Worm (Caenorhabditis elegans): Measurements from ENCODE around the gene F18E3.11.

The F18E3.11 gene

DNA sequence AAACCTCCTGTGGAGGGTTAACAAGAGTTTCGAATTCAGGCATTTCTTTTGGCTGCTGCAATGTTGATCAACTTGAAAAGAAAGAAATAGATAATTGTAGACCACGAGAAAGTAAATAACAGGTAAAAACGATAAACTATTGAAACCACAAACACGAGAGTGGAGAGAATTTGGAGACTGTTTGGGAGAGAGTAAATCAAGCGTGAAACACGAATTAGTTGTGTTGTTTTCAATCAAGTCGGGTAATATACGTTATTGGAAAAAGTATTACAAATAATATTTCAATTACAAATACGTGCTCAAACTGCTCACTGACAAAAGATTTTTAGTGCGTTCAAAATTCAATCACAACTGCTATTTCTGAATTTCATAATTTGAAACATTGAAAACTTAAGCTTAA, 32.3 kb upstream of the F18E3.11 start, which contains the start of gene C03G6.17:
TSS of gene C03G6.17 (minus strand) at position 101 of the 400 bp plus-strand sequence.
- TF ChIP-seq unc-86 (tag; optimal IDR thresholded peaks at IDR 0.05) (no peak), sdc-2 (tag; optimal IDR thresholded peaks at IDR 0.05) (no peak), syd-9 (tag; optimal IDR thresholded peaks at IDR 0.05) (no peak), mec-3 (tag; optimal IDR thresholded peaks at IDR 0.05; ENCODE audit: borderline replicate concordance) (no peak), ceh-48 (tag; optimal IDR thresholded peaks at IDR 0.05) (no peak), ceh-2 (tag; optimal IDR thresholded peaks at IDR 0.05) (no peak), ref-2 (tag; optimal IDR thresholded peaks at IDR 0.05) (no peak), Y22D7AL.16 (tag; optimal IDR thresholded peaks at IDR 0.05) (no peak), ztf-16 (tag; optimal IDR thresholded peaks at IDR 0.05) (no peak), pha-4 (tag; optimal IDR thresholded peaks at IDR 0.05) (no peak), C38D4.7 (GFP tag; optimal IDR thresholded peaks at IDR 0.05) (no peak), gmeb-2 (tag; optimal IDR thresholded peaks at IDR 0.05) (no peak), tbx-7 (tag; optimal IDR thresholded peaks at IDR 0.05) (no peak), hlh-30 (tag; optimal IDR thresholded peaks at IDR 0.05; ENCODE audit: insufficient read depth) (no peak), ceh-34 (tag; optimal IDR thresholded peaks at IDR 0.05) (no peak)

DNA sequence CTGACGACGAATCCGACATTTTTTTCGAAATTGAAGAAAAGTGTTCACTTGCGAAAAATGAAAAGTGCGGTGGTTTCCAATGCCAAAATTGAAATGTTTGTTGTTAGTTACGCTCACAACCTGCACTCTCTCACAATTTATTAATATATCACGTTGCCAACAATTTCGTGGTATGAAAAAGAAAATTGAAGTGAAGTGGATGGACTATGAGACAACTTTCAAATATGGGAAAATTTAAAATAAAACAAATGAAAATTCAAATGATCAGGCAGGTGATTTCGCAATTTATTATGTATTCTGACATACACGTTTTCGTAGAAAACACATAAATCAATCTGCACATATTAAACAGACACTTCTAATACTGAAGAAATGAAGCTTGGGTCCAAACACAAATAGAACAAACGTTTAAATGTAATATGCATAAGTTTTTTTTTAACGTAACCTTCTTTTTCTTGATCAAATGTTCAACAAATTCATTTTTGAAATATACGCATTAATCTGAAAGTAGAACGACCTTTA, 27.2 kb upstream of the F18E3.11 start, which contains the start of gene srp-6:
TSS of gene srp-6 (minus strand) at position 51 of the 522 bp plus-strand sequence.
- no peak for TF ChIP-seq sox-2 (GFP tag; IDR thresholded peaks at IDR 0.05)
- no peak for TF ChIP-seq syd-9 (tag; optimal IDR thresholded peaks at IDR 0.05)
- no peak for TF ChIP-seq tbx-7 (tag; optimal IDR thresholded peaks at IDR 0.05)
- TF ChIP-seq pat-9 (tag; optimal IDR thresholded peaks at IDR 0.05) = no peak
- TF ChIP-seq ceh-31 (tag; optimal IDR thresholded peaks at IDR 0.05) = no peak
- TF ChIP-seq T23F11.4 (GFP tag; optimal IDR thresholded peaks at IDR 0.05) = no peak
- no peak for TF ChIP-seq madf-2 (tag; optimal IDR thresholded peaks at IDR 0.05)
- no peak for TF ChIP-seq ceh-2 (tag; optimal IDR thresholded peaks at IDR 0.05)
- TF ChIP-seq fax-1 (tag; optimal IDR thresholded peaks at IDR 0.05) = no peak
- no peak for TF ChIP-seq ceh-30 (tag; optimal IDR thresholded peaks at IDR 0.05)
- TF ChIP-seq odd-2 (tag; optimal IDR thresholded peaks at IDR 0.05) = no peak
- TF ChIP-seq zip-5 (tag; optimal IDR thresholded peaks at IDR 0.05) = no peak
- no peak for TF ChIP-seq nhr-232 (tag; optimal IDR thresholded peaks at IDR 0.05)
- no peak for TF ChIP-seq elt-2 (tag; optimal IDR thresholded peaks at IDR 0.05)
- no peak for TF ChIP-seq ceh-24 (tag; optimal IDR thresholded peaks at IDR 0.05)
- no peak for TF ChIP-seq ceh-14 (tag; optimal IDR thresholded peaks at IDR 0.05)
- TF ChIP-seq unc-55 (GFP tag; optimal IDR thresholded peaks at IDR 0.05) = no peak
- TF ChIP-seq C38D4.7 (GFP tag; optimal IDR thresholded peaks at IDR 0.05) = no peak
- TF ChIP-seq ceh-19 (GFP tag; optimal IDR thresholded peaks at IDR 0.05) = no peak

DNA sequence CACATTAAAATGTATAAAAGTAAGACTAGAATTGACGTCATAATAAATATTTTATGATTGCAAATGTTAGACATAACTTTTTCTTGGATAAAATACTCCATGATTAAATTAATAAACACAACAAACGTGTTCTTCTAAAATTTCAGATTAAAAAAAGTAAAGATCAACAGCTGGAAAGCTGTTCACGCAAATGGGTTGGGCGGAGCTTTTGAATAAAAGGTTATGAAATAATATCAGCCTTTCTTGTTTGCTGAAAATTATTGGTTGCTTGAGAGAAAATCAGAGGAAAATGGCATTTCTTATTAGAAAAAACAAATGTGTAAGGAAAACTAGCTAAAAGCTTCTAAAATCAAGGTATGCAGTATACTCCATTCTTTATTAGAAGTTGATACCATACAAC, 25.5 kb upstream of the F18E3.11 start, which contains the start of gene C02H6.3:
TSS of gene C02H6.3 (minus strand) at position 101 of the 400 bp plus-strand sequence.
- TF ChIP-seq lim-6 (tag; optimal IDR thresholded peaks at IDR 0.05) (no peak), mec-3 (tag; optimal IDR thresholded peaks at IDR 0.05; ENCODE audit: borderline replicate concordance) (no peak), unc-3 (GFP tag; conservative IDR thresholded peaks at IDR 0.05) (no peak), unc-3 (tag; optimal IDR thresholded peaks at IDR 0.05) (no peak), elt-2 (tag; optimal IDR thresholded peaks at IDR 0.05) (no peak), C38D4.7 (GFP tag; optimal IDR thresholded peaks at IDR 0.05) (no peak), hlh-13 (GFP tag; optimal IDR thresholded peaks at IDR 0.05) (no peak), tbx-2 (tag; optimal IDR thresholded peaks at IDR 0.05) (no peak), ceh-19 (GFP tag; optimal IDR thresholded peaks at IDR 0.05) (no peak), unc-55 (GFP tag; optimal IDR thresholded peaks at IDR 0.05) (no peak), K02D7.2 (tag; optimal IDR thresholded peaks at IDR 0.05) (no peak), ref-2 (tag; optimal IDR thresholded peaks at IDR 0.05) (no peak)

DNA sequence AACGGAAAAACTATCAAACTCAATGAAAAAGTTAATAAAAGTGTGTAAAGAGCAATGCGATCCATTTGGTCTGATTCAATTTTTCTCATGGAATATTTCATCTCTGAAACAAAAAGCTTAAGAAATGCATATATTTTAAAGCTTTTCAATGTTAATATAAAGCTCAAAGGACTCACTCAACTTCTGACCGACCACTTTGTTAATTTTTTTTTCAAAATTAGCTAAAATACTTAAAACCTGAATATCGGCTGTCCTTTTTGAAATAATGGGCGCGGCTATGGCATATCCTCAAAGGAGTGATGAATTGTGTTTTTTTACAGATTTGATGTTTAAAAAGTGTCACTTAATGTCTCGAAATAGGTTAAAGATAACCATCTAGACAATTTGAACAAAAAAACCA, 23.5 kb upstream of the F18E3.11 start, which contains the start of gene C02H6.1:
TSS of gene C02H6.1 (minus strand) at position 101 of the 400 bp plus-strand sequence.
- TF ChIP-seq C08G9.2 (tag; optimal IDR thresholded peaks at IDR 0.05) (no peak), sdc-2 (tag; optimal IDR thresholded peaks at IDR 0.05) (no peak), sox-4 (tag; optimal IDR thresholded peaks at IDR 0.05) (no peak), ztf-16 (tag; optimal IDR thresholded peaks at IDR 0.05) (no peak), ceh-48 (tag; optimal IDR thresholded peaks at IDR 0.05) (no peak), pha-2 (tag; optimal IDR thresholded peaks at IDR 0.05) (no peak), eyg-1 (tag; optimal IDR thresholded peaks at IDR 0.05) (no peak), dve-1 (tag; optimal IDR thresholded peaks at IDR 0.05) (no peak), ttx-3 (tag; optimal IDR thresholded peaks at IDR 0.05) (no peak), sox-2 (GFP tag; IDR thresholded peaks at IDR 0.05) (no peak), ceh-24 (tag; optimal IDR thresholded peaks at IDR 0.05) (no peak), ceh-45 (GFP tag; IDR thresholded peaks at IDR 0.05) (no peak), pros-1 (tag; optimal IDR thresholded peaks at IDR 0.05) (no peak), tbx-7 (tag; optimal IDR thresholded peaks at IDR 0.05) (no peak), rnt-1 (tag; optimal IDR thresholded peaks at IDR 0.05) (no peak), elt-4 (tag; optimal IDR thresholded peaks at IDR 0.05) (no peak), npax-4 (tag; optimal IDR thresholded peaks at IDR 0.05) (no peak)

Data from whole organism, late embryonic.